Worm (Caenorhabditis elegans): Measurements from ENCODE around the gene spp-9.

spp-9 gene

DNA sequence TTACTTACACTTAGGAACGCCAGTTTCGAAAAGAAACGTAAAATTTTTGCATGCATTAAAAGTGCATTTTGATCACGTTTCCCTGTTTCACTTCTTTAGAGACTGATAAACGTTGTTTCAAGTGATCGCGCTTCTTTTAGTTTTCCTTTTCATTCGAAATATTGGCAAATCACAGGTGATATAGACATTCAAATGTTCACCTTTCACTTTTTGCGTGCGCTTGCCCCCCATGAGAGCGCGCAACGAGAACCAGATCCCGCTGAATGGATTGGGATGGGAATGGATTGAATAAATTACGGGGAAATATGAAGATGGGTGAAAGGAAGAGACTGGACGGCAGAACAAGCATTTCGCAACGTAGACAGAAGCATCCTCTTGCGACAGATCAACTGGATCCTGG is 26.0 kb upstream of the spp-9 start:
- TF ChIP-seq hmg-4 (GFP tag; optimal IDR thresholded peaks at IDR 0.05) (no peak), hnd-1 (tag; optimal IDR thresholded peaks at IDR 0.05) (no peak), ceh-13 (GFP tag; optimal IDR thresholded peaks at IDR 0.05) (no peak), F13C5.2 (tag; optimal IDR thresholded peaks at IDR 0.05) (no peak), ama-1 (optimal IDR thresholded peaks at IDR 0.05) (no peak), ceh-36 (tag; optimal IDR thresholded peaks at IDR 0.05) (no peak), ets-7 (tag; optimal IDR thresholded peaks at IDR 0.05) (no peak), hmbx-1 (tag; optimal IDR thresholded peaks at IDR 0.05) (no peak), pes-1 (GFP tag; IDR thresholded peaks at IDR 0.05) (no peak), sea-1 (GFP tag; conservative IDR thresholded peaks at IDR 0.05) (no peak), flt-1 (GFP tag; IDR thresholded peaks at IDR 0.05) (no peak), B0310.2 (tag; optimal IDR thresholded peaks at IDR 0.05) (no peak), aly-1 (tag; optimal IDR thresholded peaks at IDR 0.05) (no peak), scrt-1 (GFP tag; IDR thresholded peaks at IDR 0.05) (no peak), tbx-37 (GFP tag; conservative IDR thresholded peaks at IDR 0.05) (no peak), tra-4 (tag; optimal IDR thresholded peaks at IDR 0.05) (no peak), tbx-11 (GFP tag; IDR thresholded peaks at IDR 0.05) (no peak)

DNA sequence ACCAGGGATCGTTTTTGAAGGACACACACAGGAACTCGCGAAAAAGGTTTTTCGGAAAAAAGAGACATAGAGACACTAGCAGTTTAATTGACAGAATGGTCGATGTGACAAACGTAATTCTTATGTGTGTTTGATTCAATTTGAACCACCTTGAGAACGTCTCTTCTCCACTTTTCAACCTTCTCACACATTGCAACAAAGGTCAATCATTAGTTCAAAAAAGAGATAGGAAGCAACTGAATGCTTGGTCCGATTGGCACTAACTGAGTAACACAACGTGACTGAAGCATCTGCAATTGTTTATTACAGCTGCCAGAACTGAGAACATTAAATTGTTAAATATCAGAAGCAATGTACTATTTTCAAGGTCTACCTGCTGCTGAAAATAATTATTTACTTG is 25.5 kb upstream of the spp-9 start:
- TF ChIP-seq F13C5.2 (tag; optimal IDR thresholded peaks at IDR 0.05) (no peak), ama-1 (optimal IDR thresholded peaks at IDR 0.05) (no peak), ets-7 (tag; optimal IDR thresholded peaks at IDR 0.05) (no peak), tra-4 (tag; optimal IDR thresholded peaks at IDR 0.05) (no peak), tbx-11 (GFP tag; IDR thresholded peaks at IDR 0.05) (no peak), hmbx-1 (tag; optimal IDR thresholded peaks at IDR 0.05) (no peak)

DNA sequence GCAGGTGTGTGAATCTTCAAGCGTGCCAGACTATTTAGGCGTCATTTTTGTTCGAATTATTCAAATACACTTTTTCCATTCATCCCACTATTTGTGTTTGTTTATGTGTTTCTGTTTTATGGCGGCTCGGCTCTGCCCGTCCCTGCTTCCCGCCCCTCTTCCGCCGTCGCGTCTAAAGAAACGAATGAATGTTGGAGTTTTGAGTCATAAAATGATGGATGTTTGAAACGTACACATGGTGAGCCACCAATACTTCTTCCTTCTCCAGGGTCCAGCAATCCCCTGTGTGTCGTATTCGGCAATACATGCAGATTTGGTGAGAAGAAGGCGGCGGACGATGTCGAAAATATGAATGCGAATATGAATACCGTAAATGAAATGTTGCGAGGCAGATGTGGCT is 24.6 kb upstream of the spp-9 start:
- TF ChIP-seq hmbx-1 (tag; optimal IDR thresholded peaks at IDR 0.05) (no peak), tra-4 (tag; optimal IDR thresholded peaks at IDR 0.05) (no peak), sea-1 (GFP tag; conservative IDR thresholded peaks at IDR 0.05) (no peak), ets-7 (tag; optimal IDR thresholded peaks at IDR 0.05) (no peak), F13C5.2 (tag; optimal IDR thresholded peaks at IDR 0.05) (no peak), flt-1 (GFP tag; IDR thresholded peaks at IDR 0.05) (no peak), hnd-1 (tag; optimal IDR thresholded peaks at IDR 0.05) (no peak), ceh-36 (tag; optimal IDR thresholded peaks at IDR 0.05) (no peak), aly-1 (tag; optimal IDR thresholded peaks at IDR 0.05) (no peak), ama-1 (optimal IDR thresholded peaks at IDR 0.05) (no peak), B0310.2 (tag; optimal IDR thresholded peaks at IDR 0.05) (no peak), tbx-11 (GFP tag; IDR thresholded peaks at IDR 0.05) (no peak), tbx-37 (GFP tag; conservative IDR thresholded peaks at IDR 0.05) (no peak), ceh-13 (GFP tag; optimal IDR thresholded peaks at IDR 0.05) (no peak), hmg-4 (GFP tag; optimal IDR thresholded peaks at IDR 0.05) (no peak), pes-1 (GFP tag; IDR thresholded peaks at IDR 0.05) (no peak), scrt-1 (GFP tag; IDR thresholded peaks at IDR 0.05) (no peak)

DNA sequence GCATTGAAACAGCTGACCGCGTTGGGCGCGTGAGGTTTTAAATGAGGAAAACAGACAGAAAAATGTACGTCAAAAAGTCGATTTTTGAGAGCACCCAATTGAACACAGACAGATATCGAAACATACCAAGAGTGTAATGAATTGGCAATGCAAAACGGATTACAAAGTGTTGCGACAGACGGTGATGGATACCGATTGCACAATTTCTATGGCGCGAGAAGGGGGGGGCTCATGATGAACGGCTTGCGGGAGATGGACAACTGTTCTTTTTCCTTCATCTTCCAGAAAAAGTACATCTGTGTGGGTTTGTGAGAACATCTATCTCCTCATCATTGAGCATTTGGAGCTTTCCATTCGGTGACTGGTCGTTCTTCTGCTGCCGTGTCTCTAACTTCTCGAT is 24.0 kb upstream of the spp-9 start:
- TF ChIP-seq ceh-13 (GFP tag; optimal IDR thresholded peaks at IDR 0.05) = no peak
- TF ChIP-seq tbx-37 (GFP tag; conservative IDR thresholded peaks at IDR 0.05) = no peak
- no peak for TF ChIP-seq hmbx-1 (tag; optimal IDR thresholded peaks at IDR 0.05)
- TF ChIP-seq hnd-1 (tag; optimal IDR thresholded peaks at IDR 0.05) = no peak
- no peak for TF ChIP-seq sea-1 (GFP tag; conservative IDR thresholded peaks at IDR 0.05)
- TF ChIP-seq scrt-1 (GFP tag; IDR thresholded peaks at IDR 0.05) = no peak
- no peak for TF ChIP-seq F13C5.2 (tag; optimal IDR thresholded peaks at IDR 0.05)
- TF ChIP-seq ama-1 (optimal IDR thresholded peaks at IDR 0.05) = no peak
- TF ChIP-seq ceh-36 (tag; optimal IDR thresholded peaks at IDR 0.05) = no peak
- TF ChIP-seq B0310.2 (tag; optimal IDR thresholded peaks at IDR 0.05) = no peak
- no peak for TF ChIP-seq hmg-4 (GFP tag; optimal IDR thresholded peaks at IDR 0.05)

DNA sequence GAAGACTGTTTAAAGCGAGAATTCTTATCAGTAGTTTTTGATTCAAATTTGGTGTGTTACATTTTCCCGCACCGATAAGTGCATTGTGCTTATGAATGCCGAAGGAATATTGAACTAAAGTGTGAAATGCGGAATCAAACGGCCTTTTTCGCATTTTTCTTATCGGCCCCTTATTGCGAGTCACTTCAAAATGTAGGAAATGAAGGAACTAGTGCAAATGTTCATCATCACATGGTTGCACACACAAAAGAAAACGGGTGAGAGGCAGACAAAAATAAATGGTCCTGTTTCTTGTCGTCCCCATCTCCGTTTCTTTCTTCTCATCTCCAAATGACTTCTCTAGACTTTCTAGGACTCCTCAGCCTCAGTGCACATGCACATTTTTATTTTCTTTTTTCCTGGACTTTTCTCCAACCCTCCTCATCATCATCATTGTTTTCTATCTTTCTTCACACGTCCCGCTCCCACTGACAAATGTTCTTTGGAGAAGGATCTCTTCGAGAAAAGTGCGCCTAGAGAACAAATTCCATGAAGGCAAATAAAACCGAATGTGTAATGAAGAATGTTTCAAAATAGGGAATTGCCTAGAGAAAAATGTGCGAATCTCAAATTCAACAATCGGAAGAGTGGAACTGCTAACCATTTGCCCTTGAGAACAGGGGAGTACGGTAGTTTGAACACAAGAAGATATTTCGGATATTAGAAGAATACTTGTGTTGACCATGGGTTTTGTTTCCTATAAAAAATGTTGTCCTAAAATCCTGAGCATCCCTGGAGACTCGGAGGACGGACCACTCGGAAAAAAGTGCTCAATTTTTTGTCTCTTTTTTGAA is 23.1 kb upstream of the spp-9 start:
- no peak for TF ChIP-seq hmg-4 (GFP tag; optimal IDR thresholded peaks at IDR 0.05)

DNA sequence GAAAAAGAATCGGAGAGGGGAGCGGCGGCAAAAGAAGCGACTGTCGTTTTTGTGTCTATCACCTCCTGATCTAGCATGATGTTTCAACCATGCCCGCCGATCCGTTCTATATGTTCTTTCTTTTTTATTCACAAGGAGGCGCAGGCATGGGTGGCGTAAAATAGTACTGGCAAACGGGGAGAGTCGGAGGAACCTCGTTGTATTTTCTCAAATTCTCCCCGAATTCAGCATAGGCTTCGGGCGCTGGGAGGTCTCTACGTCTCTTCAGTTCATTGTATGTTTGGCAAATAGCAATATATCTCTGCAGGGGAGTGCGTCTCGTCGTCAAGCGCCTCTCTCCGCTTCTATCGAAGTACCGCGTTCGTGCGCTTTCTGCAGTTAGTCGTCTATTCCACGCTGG is 22.4 kb upstream of the spp-9 start, which contains the start of gene lin-14:
Gene lin-14, plus strand, starts transcription at position 346 of the 400 bp plus-strand sequence.
- TF ChIP-seq tra-4 (tag; optimal IDR thresholded peaks at IDR 0.05) (no peak), F13C5.2 (tag; optimal IDR thresholded peaks at IDR 0.05) (peak; percentile 53)

DNA sequence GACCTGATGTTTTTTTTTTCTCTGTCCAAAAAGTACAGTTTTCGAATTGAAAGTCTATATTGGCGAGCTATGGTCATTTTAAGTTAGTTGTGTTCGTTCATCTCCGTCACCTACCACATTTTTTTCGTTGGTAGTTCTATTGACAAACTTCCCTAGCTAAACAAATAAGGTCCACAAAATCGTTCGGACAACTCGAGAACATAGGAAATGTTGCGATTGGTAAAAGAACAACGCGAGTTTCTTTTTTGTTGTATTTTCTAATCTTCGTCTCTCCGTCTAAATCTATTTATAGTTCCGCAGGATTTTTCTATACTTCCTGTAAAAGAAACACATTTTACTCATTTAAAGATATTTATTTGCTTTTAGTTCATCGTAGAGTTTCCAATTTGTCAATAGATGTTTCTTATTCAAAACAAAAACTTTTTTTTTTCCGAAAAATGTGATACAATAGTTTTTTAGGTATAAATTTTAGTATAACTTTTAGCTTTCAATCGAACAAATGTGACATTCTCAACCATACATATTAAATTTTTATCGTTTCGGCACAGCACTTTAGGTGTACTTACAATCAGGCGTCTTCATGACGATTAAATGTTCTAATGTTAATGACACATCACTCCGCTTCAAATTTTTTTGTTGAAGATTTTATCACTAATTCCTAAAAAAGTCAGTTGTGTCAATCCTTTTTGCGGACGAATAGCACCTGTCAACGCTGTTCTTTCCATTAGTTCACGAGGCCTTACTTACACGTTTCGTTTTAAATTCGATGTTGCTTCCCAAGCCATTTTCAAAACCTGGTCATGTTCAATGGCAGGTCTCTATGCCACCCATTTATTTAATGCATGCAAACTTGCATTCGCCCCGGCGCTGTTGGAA is 20.9 kb upstream of the spp-9 start:
- TF ChIP-seq hnd-1 (tag; optimal IDR thresholded peaks at IDR 0.05) = no peak

DNA sequence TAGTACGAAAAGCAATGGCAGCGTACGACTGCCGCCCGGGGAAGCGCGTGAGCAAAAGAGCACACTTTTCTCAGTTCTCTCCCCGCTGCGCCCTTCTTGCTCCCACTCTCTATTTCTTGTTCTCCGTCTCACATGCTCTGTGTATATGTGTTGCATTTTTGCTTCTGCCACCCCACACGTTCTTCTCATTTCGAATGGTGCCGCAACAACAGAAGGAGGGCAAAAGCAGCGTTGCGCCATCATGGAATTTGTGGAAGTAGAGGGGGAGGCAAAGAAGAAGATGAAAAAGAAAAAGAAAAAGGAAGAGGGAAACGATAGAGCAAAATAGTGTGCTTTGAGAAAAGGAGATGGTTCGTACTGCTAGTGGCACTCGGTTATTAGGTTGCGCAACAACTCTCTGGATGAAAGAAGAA is 20.3 kb upstream of the spp-9 start:
- no peak for TF ChIP-seq flt-1 (GFP tag; IDR thresholded peaks at IDR 0.05)
- no peak for TF ChIP-seq B0310.2 (tag; optimal IDR thresholded peaks at IDR 0.05)
- TF ChIP-seq tbx-37 (GFP tag; conservative IDR thresholded peaks at IDR 0.05) = 0 out of 2 replicates have a peak, but pooled peaks have one; percentile 10
- peak; percentile 6 for TF ChIP-seq F13C5.2 (tag; optimal IDR thresholded peaks at IDR 0.05)
- TF ChIP-seq pes-1 (GFP tag; IDR thresholded peaks at IDR 0.05) = peak; percentile 23; the same call in 1 of the 2 replicates
- 0 out of 2 replicates have a peak, but pooled peaks have one; percentile 26 for TF ChIP-seq scrt-1 (GFP tag; IDR thresholded peaks at IDR 0.05)
- TF ChIP-seq hmg-4 (GFP tag; optimal IDR thresholded peaks at IDR 0.05) = no peak
- no peak for TF ChIP-seq ama-1 (optimal IDR thresholded peaks at IDR 0.05)

Measured in whole organism, early embryonic.